Worm (Caenorhabditis elegans): ENCODE measurements around the gene oac-59.

DNA sequence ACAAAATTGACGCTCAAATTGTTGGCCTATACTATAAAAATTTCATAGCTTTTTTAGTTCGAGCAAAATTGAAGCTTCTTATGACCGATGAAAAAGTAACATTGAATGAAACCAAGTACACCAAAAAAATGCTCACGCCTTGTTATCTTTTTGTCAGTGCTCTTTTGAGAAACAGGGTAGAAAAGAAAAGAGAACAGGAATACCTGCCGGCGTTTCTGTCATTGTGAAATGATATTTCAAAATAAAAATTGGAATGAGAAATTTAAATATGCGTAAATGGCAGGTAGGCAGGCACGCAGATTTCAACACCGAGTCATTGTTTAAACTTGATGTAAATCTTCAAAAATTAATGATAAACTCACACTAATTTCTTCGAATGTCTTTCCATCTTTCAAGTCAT is 3.7 kb upstream of the oac-59 start:
- TF ChIP-seq K11D2.4 (GFP tag; IDR thresholded peaks at IDR 0.05) (no peak), madf-8 (GFP tag; conservative IDR thresholded peaks at IDR 0.05) (no peak), nfya-2 (GFP tag; IDR thresholded peaks at IDR 0.05) (no peak), unc-62 (GFP tag; optimal IDR thresholded peaks at IDR 0.05) (no peak), pha-4 (tag; optimal IDR thresholded peaks at IDR 0.05) (no peak), somi-1 (GFP tag; optimal IDR thresholded peaks at IDR 0.05) (no peak), ama-1 (optimal IDR thresholded peaks at IDR 0.05) (no peak), ama-1 (GFP tag; optimal IDR thresholded peaks at IDR 0.05) (no peak), ztf-3 (GFP tag; optimal IDR thresholded peaks at IDR 0.05) (no peak), hmg-20 (GFP tag; IDR thresholded peaks at IDR 0.05) (no peak), lin-35 (GFP tag; optimal IDR thresholded peaks at IDR 0.05) (no peak), Y53F4B.3 (GFP tag; IDR thresholded peaks at IDR 0.05) (no peak), aptf-3 (GFP tag; IDR thresholded peaks at IDR 0.05) (no peak)
